Worm (Caenorhabditis elegans) whole organism, L4 larva: ENCODE data around the gene sre-6.
A peak's percentile ranks its signal among the peaks of the same experiment; 100 is the strongest.

ENCODE experiments used
- F49E8.2 ChIP-seq: sonication (generic microtip); optimal IDR thresholded peaks from 2 replicates; lab custom pipeline; 2016; ENCODE audit warnings: missing compliant biosample characterization, mild to moderate bottlenecking, missing genetic modification characterization, borderline replicate concordance
- ceh-32 ChIP-seq: sonication (generic microtip); optimal IDR thresholded peaks from 2 replicates; lab custom pipeline; 2016; ENCODE audit warnings: mild to moderate bottlenecking, missing genetic modification characterization, missing compliant biosample characterization; ENCODE audit not compliant: poor library complexity
- egl-27 ChIP-seq: sonication (generic microtip); optimal IDR thresholded peaks from 3 replicates; lab custom pipeline; 2017; ENCODE audit warnings: missing biosample characterization, missing genetic modification reagents, missing genetic modification characterization
- nhr-11 ChIP-seq: fragments of 150-350 bp; optimal IDR thresholded peaks from 2 replicates; lab custom pipeline; 2014; ENCODE audit warnings: missing biosample characterization, missing genetic modification characterization
- nhr-111 ChIP-seq: fragments of 200-800 bp; sonication (Bioruptor generic); optimal IDR thresholded peaks from 2 replicates; lab custom pipeline; 2018; ENCODE audit warnings: mild to moderate bottlenecking, missing genetic modification characterization, missing compliant biosample characterization
- snpc-4 ChIP-seq: fragments of 150-350 bp; optimal IDR thresholded peaks from 2 replicates; lab custom pipeline; 2014; ENCODE audit warnings: missing biosample characterization, missing genetic modification characterization
- spr-1 ChIP-seq: sonication (generic microtip); optimal IDR thresholded peaks from 2 replicates; lab custom pipeline; 2016; ENCODE audit warnings: mild to moderate bottlenecking, missing genetic modification characterization, missing compliant biosample characterization
- unc-62 ChIP-seq, 3 experiments: fragments of 150-350 bp in 1 of 3; sonication (generic microtip); optimal IDR thresholded peaks in 2 of 3; peaks in 1 of 3; 1 replicate in 1 of 3; 2 replicates in 2 of 3; lab custom pipeline; 2014 to 2017; ENCODE audit warnings: missing biosample characterization in 3 of 3, missing genetic modification characterization in 3 of 3, missing genetic modification reagents in 3 of 3, missing genotype in 1 of 3
- zag-1 ChIP-seq: fragments of 150-350 bp; optimal IDR thresholded peaks from 2 replicates; lab custom pipeline; 2014; ENCODE audit warnings: missing biosample characterization, missing genetic modification characterization

- no peak for TF ChIP-seq egl-27
- peak in 1 of 2 experiments; percentile 100 for TF ChIP-seq unc-62 (GFP tag; optimal IDR thresholded peaks at IDR 0.05 in 1 of 2; lab: Kevin White, UChicago)
- no peak for TF ChIP-seq unc-62 (tag; optimal IDR thresholded peaks at IDR 0.05; lab: Kevin White, UChicago)
- peak; percentile 15 for TF ChIP-seq zag-1
- TF ChIP-seq snpc-4 (tag; lab: Kevin White, UChicago) = peak; percentile 65
- peak; percentile 90 for TF ChIP-seq nhr-11
- TF ChIP-seq nhr-111 = no peak
- TF ChIP-seq spr-1 (tag; lab: Kevin White, UChicago) = peak; percentile 29
- TF ChIP-seq F49E8.2 (tag; lab: Kevin White, UChicago) = no peak
- TF ChIP-seq ceh-32 (tag; lab: Kevin White, UChicago) = peak; percentile 71
These were observed 47.1 kb downstream of the sre-6 start for ce11 chrV:10715158-10716152.
